Worm (Caenorhabditis elegans) whole organism, early embryonic: ENCODE measurements around the gene parp-2.
A peak's percentile ranks its signal among the peaks of the same experiment; 100 is the strongest.

Source experiments
- B0310.2 ChIP-seq: sonication (generic microtip); optimal IDR thresholded peaks from 2 replicates; lab custom pipeline; 2016; ENCODE audit warnings: mild to moderate bottlenecking, missing genetic modification characterization, missing compliant biosample characterization
- F13C5.2 ChIP-seq: sonication (generic microtip); optimal IDR thresholded peaks from 2 replicates; lab custom pipeline; 2017; ENCODE audit warnings: mild to moderate bottlenecking, missing genetic modification characterization, inconsistent platforms, missing compliant biosample characterization
- aly-1 ChIP-seq: sonication (generic microtip); optimal IDR thresholded peaks from 2 replicates; lab custom pipeline; 2016; ENCODE audit warnings: missing genetic modification characterization, missing compliant biosample characterization
- ama-1 ChIP-seq: fragments of 150-350 bp; optimal IDR thresholded peaks from 2 replicates; lab custom pipeline; 2014
- ceh-13 ChIP-seq: fragments of 200-800 bp; sonication (Bioruptor generic); optimal IDR thresholded peaks from 2 replicates; lab custom pipeline; 2018; ENCODE audit warnings: mild to moderate bottlenecking, missing genetic modification characterization, missing compliant biosample characterization
- ceh-36 ChIP-seq: sonication (generic microtip); optimal IDR thresholded peaks from 2 replicates; lab custom pipeline; 2016; ENCODE audit warnings: missing genetic modification characterization, inconsistent platforms, missing compliant biosample characterization
- ets-7 ChIP-seq: sonication (generic microtip); optimal IDR thresholded peaks from 2 replicates; lab custom pipeline; 2016; ENCODE audit warnings: missing genotype, missing genetic modification characterization, missing compliant biosample characterization
- flt-1 ChIP-seq: fragments of 200-800 bp; sonication (Bioruptor generic); IDR thresholded peaks from 2 replicates; pipeline ENCODE4 v1.3.6; 2022; ENCODE audit warnings: missing genetic modification characterization, missing compliant biosample characterization
- hmbx-1 ChIP-seq: sonication (generic microtip); optimal IDR thresholded peaks from 2 replicates; lab custom pipeline; 2016; ENCODE audit warnings: mild to moderate bottlenecking, missing genetic modification characterization, missing compliant biosample characterization
- hmg-4 ChIP-seq: fragments of 200-800 bp; sonication (Bioruptor generic); optimal IDR thresholded peaks from 2 replicates; lab custom pipeline; 2018; ENCODE audit warnings: mild to moderate bottlenecking, missing genetic modification characterization, missing compliant biosample characterization
- hnd-1 ChIP-seq: sonication (generic microtip); optimal IDR thresholded peaks from 2 replicates; lab custom pipeline; 2016; ENCODE audit warnings: missing genetic modification characterization, missing compliant biosample characterization
- pes-1 ChIP-seq: fragments of 200-800 bp; sonication (Bioruptor generic); IDR thresholded peaks from 2 replicates; pipeline ENCODE4 v1.3.6; 2022; ENCODE audit warnings: missing genetic modification reagents, missing genetic modification characterization, missing compliant biosample characterization
- scrt-1 ChIP-seq: fragments of 200-800 bp; sonication (Bioruptor generic); IDR thresholded peaks from 2 replicates; pipeline ENCODE4 v1.3.6; 2022; ENCODE audit warnings: missing genetic modification characterization, missing compliant biosample characterization
- sea-1 ChIP-seq: fragments of 200-800 bp; sonication (Bioruptor generic); conservative IDR thresholded peaks from 2 replicates; pipeline ENCODE4 v1.3.6; 2022; ENCODE audit warnings: missing genetic modification characterization, missing compliant biosample characterization
- tbx-11 ChIP-seq: fragments of 200-800 bp; sonication (Bioruptor generic); IDR thresholded peaks from 2 replicates; pipeline ENCODE4 v1.3.6; 2022; ENCODE audit warnings: missing genetic modification characterization, missing compliant biosample characterization
- tbx-37 ChIP-seq: fragments of 200-800 bp; sonication (Bioruptor generic); conservative IDR thresholded peaks from 2 replicates; pipeline ENCODE4 v1.3.6; 2022; ENCODE audit warnings: missing genetic modification reagents, missing genetic modification characterization, missing compliant biosample characterization
- tra-4 ChIP-seq: sonication (generic microtip); optimal IDR thresholded peaks from 2 replicates; lab custom pipeline; 2017; ENCODE audit warnings: missing genetic modification characterization, missing compliant biosample characterization

parp-2 gene

ce11 chrII:9611347-9611923, 18.6 kb downstream of the parp-2 start, which contains the start of the genes T15H9.5 and T15H9.4:
Gene T15H9.5, minus strand, starts transcription at chrII:9611447.
Gene T15H9.4, plus strand, starts transcription at chrII:9611873.
- no peak for TF ChIP-seq sea-1 (GFP tag; lab: Robert Waterston, UW)
- no peak for TF ChIP-seq ceh-13
- TF ChIP-seq scrt-1 (GFP tag; lab: Robert Waterston, UW) = no peak
- TF ChIP-seq F13C5.2 (tag; lab: Kevin White, UChicago) = no peak
- TF ChIP-seq aly-1 (tag; lab: Kevin White, UChicago) = no peak
- no peak for TF ChIP-seq flt-1 (GFP tag; lab: Robert Waterston, UW)
- TF ChIP-seq pes-1 (GFP tag; lab: Robert Waterston, UW) = no peak
- TF ChIP-seq tbx-11 (GFP tag; lab: Robert Waterston, UW) = no peak
- TF ChIP-seq ceh-36 (tag; lab: Kevin White, UChicago) = no peak
- no peak for TF ChIP-seq hnd-1 (tag; lab: Kevin White, UChicago)
- no peak for TF ChIP-seq tra-4 (tag; lab: Kevin White, UChicago)

ce11 chrII:9614728-9615127, 21.9 kb downstream of the parp-2 start, which contains the start of gene hlh-6:
Gene hlh-6, minus strand, starts transcription at chrII:9614828.
- TF ChIP-seq hmg-4 (GFP tag; lab: Kevin White, UChicago) = no peak
- no peak for TF ChIP-seq hmbx-1 (tag; lab: Kevin White, UChicago)
- TF ChIP-seq hnd-1 (tag; lab: Kevin White, UChicago) = no peak
- TF ChIP-seq flt-1 (GFP tag; lab: Robert Waterston, UW) = no peak
- no peak for TF ChIP-seq ceh-36 (tag; lab: Kevin White, UChicago)
- no peak for TF ChIP-seq B0310.2 (tag; lab: Kevin White, UChicago)
- no peak for TF ChIP-seq ets-7 (tag; lab: Kevin White, UChicago)
- TF ChIP-seq tbx-11 (GFP tag; lab: Robert Waterston, UW) = no peak
- TF ChIP-seq sea-1 (GFP tag; lab: Robert Waterston, UW) = no peak
- no peak for TF ChIP-seq tra-4 (tag; lab: Kevin White, UChicago)

ce11 chrII:9617039-9617901, 24.4 kb downstream of the parp-2 start, which contains the start of gene hal-3:
Gene hal-3, minus strand, starts transcription at chrII:9617125.
- TF ChIP-seq ceh-13 (no peak), sea-1 (GFP tag; lab: Robert Waterston, UW) (no peak), scrt-1 (GFP tag; lab: Robert Waterston, UW) (no peak), hmg-4 (GFP tag; lab: Kevin White, UChicago) (no peak), tbx-11 (GFP tag; lab: Robert Waterston, UW) (no peak), tra-4 (tag; lab: Kevin White, UChicago) (no peak), ets-7 (tag; lab: Kevin White, UChicago) (no peak), hnd-1 (tag; lab: Kevin White, UChicago) (no peak), hmbx-1 (tag; lab: Kevin White, UChicago) (no peak), flt-1 (GFP tag; lab: Robert Waterston, UW) (no peak), F13C5.2 (tag; lab: Kevin White, UChicago) (no peak), pes-1 (GFP tag; lab: Robert Waterston, UW) (no peak), ceh-36 (tag; lab: Kevin White, UChicago) (no peak), ama-1 (lab: Kevin White, UChicago) (no peak), B0310.2 (tag; lab: Kevin White, UChicago) (no peak), tbx-37 (GFP tag; lab: Robert Waterston, UW) (no peak)

ce11 chrII:9617902-9618245, 25.0 kb downstream of the parp-2 start:
- no peak for TF ChIP-seq F13C5.2 (tag; lab: Kevin White, UChicago)
- TF ChIP-seq pes-1 (GFP tag; lab: Robert Waterston, UW) = no peak
- TF ChIP-seq ets-7 (tag; lab: Kevin White, UChicago) = no peak
- TF ChIP-seq sea-1 (GFP tag; lab: Robert Waterston, UW) = no peak
- TF ChIP-seq hmbx-1 (tag; lab: Kevin White, UChicago) = no peak
- TF ChIP-seq aly-1 (tag; lab: Kevin White, UChicago) = no peak
- no peak for TF ChIP-seq flt-1 (GFP tag; lab: Robert Waterston, UW)
- TF ChIP-seq tbx-37 (GFP tag; lab: Robert Waterston, UW) = no peak
- no peak for TF ChIP-seq scrt-1 (GFP tag; lab: Robert Waterston, UW)
- TF ChIP-seq hnd-1 (tag; lab: Kevin White, UChicago) = no peak
- TF ChIP-seq B0310.2 (tag; lab: Kevin White, UChicago) = no peak
- no peak for TF ChIP-seq tra-4 (tag; lab: Kevin White, UChicago)

ce11 chrII:9618759-9619158, 25.9 kb downstream of the parp-2 start:
- TF ChIP-seq F13C5.2 (tag; lab: Kevin White, UChicago) (no peak), hmg-4 (GFP tag; lab: Kevin White, UChicago) (no peak), hnd-1 (tag; lab: Kevin White, UChicago) (no peak)

- TF ChIP-seq tbx-11 (GFP tag; lab: Robert Waterston, UW) = no peak
- no peak for TF ChIP-seq ceh-13
Observed at ce11 chrII:9619402-9619862, 26.6 kb downstream of the parp-2 start.

ce11 chrII:9619995-9620535, 27.2 kb downstream of the parp-2 start:
- peak; percentile 11 for TF ChIP-seq hmg-4 (GFP tag; lab: Kevin White, UChicago)
- TF ChIP-seq ceh-36 (tag; lab: Kevin White, UChicago) = no peak
